Worm (Caenorhabditis elegans) whole organism, L4 larva: ENCODE measurements around the gene wrm-1.
A peak's percentile ranks its signal among the peaks of the same experiment; 100 is the strongest.

Experiments used
- Y105C5A.15 ChIP-seq: fragments of 200-800 bp; sonication (Bioruptor generic); IDR thresholded peaks from 2 replicates; pipeline ENCODE4 v1.3.6; 2022; ENCODE audit warnings: missing genetic modification characterization, missing compliant biosample characterization
- Y48G9A.11 ChIP-seq: fragments of 200-800 bp; sonication (Bioruptor generic); IDR thresholded peaks from 2 replicates; pipeline ENCODE4 v1.3.6; 2022; ENCODE audit warnings: missing genetic modification reagents, missing genetic modification characterization, missing compliant biosample characterization
- aly-2 ChIP-seq: sonication (generic microtip); optimal IDR thresholded peaks from 2 replicates; lab custom pipeline; 2018; ENCODE audit warnings: missing biosample characterization, missing genetic modification characterization
- ceh-20 ChIP-seq: fragments of 200-800 bp; sonication (Bioruptor generic); IDR thresholded peaks from 2 replicates; pipeline ENCODE4 v1.3.6; 2022; ENCODE audit warnings: missing genetic modification reagents, missing genetic modification characterization, missing compliant biosample characterization
- cey-2 ChIP-seq: sonication (generic microtip); optimal IDR thresholded peaks from 3 replicates; lab custom pipeline; 2017; ENCODE audit warnings: missing genetic modification characterization, mild to moderate bottlenecking, missing compliant biosample characterization, antibody characterized with exemption, borderline replicate concordance; ENCODE audit not compliant: insufficient read depth
- daf-16 ChIP-seq, 3 experiments: sonication (generic microtip); optimal IDR thresholded peaks; 2 replicates each; lab custom pipeline; 2016 to 2017; ENCODE audit warnings: missing genetic modification characterization in 3 of 3, missing genetic modification reagents in 3 of 3, mild to moderate bottlenecking in 2 of 3, missing compliant biosample characterization in 2 of 3, missing biosample characterization in 1 of 3, moderate library complexity in 1 of 3
- daf-19 ChIP-seq: fragments of 200-800 bp; sonication (Bioruptor generic); conservative IDR thresholded peaks from 2 replicates; pipeline ENCODE4 v1.3.6; 2022; ENCODE audit warnings: missing genetic modification characterization, missing compliant biosample characterization
- dmd-6 ChIP-seq: fragments of 200-800 bp; sonication (Bioruptor generic); IDR thresholded peaks from 2 replicates; pipeline ENCODE4 v1.3.6; 2022; ENCODE audit warnings: missing genetic modification reagents, missing genetic modification characterization, missing compliant biosample characterization
- dve-1 ChIP-seq: sonication (generic microtip); optimal IDR thresholded peaks from 2 replicates; lab custom pipeline; 2017; ENCODE audit warnings: antibody characterized with exemption, mild to moderate bottlenecking, missing genetic modification characterization, missing compliant biosample characterization; ENCODE audit not compliant: insufficient read depth
- egl-43 ChIP-seq: fragments of 200-800 bp; sonication (Bioruptor generic); IDR thresholded peaks from 2 replicates; pipeline ENCODE4 v1.3.6; 2022; ENCODE audit warnings: missing genetic modification reagents, missing genetic modification characterization, missing compliant biosample characterization
- gei-8 ChIP-seq: fragments of 200-800 bp; sonication (Bioruptor generic); optimal IDR thresholded peaks from 2 replicates; lab custom pipeline; 2018; ENCODE audit warnings: mild to moderate bottlenecking, missing genetic modification characterization, missing compliant biosample characterization
- hlh-11 ChIP-seq: fragments of 200-800 bp; sonication (Bioruptor generic); optimal IDR thresholded peaks from 2 replicates; lab custom pipeline; 2018; ENCODE audit warnings: mild to moderate bottlenecking, missing genetic modification characterization, missing compliant biosample characterization
- lin-15B ChIP-seq: fragments of 150-350 bp; sonication (generic microtip); optimal IDR thresholded peaks from 3 replicates; lab custom pipeline; 2014; ENCODE audit warnings: missing biosample characterization, missing genetic modification characterization
- madf-5 ChIP-seq, 2 experiments: fragments of 200-800 bp; sonication (Bioruptor generic); IDR thresholded peaks; 2 replicates each; pipeline ENCODE4 v1.3.6; 2022; ENCODE audit warnings: missing compliant biosample characterization in 2 of 2, missing genetic modification characterization in 2 of 2
- madf-9 ChIP-seq: fragments of 200-800 bp; sonication (Bioruptor generic); conservative IDR thresholded peaks from 2 replicates; pipeline ENCODE4 v1.3.6; 2022; ENCODE audit warnings: missing genetic modification reagents, missing genetic modification characterization, missing compliant biosample characterization
- mes-2 ChIP-seq: sonication (generic microtip); optimal IDR thresholded peaks from 2 replicates; lab custom pipeline; 2016; ENCODE audit warnings: missing genotype, mild to moderate bottlenecking, missing genetic modification characterization, missing compliant biosample characterization; ENCODE audit not compliant: poor library complexity, severe bottlenecking
- mxl-3 ChIP-seq: fragments of 200-800 bp; sonication (Bioruptor generic); optimal IDR thresholded peaks from 2 replicates; lab custom pipeline; 2018; ENCODE audit warnings: mild to moderate bottlenecking, missing genetic modification characterization, missing compliant biosample characterization
- nhr-77 ChIP-seq: fragments of 150-350 bp; optimal IDR thresholded peaks from 2 replicates; lab custom pipeline; 2014; ENCODE audit warnings: missing biosample characterization, missing genetic modification characterization
- pha-4 ChIP-seq, 2 experiments: fragments of 150-350 bp in 1 of 2; fragments of 200-800 bp in 1 of 2; sonication (Bioruptor generic) in 1 of 2; IDR thresholded peaks in 1 of 2; optimal IDR thresholded peaks in 1 of 2; 2 replicates each; pipeline versions ENCODE4 v1.3.6 to Lab custom; 2014 to 2022; ENCODE audit warnings: missing genetic modification characterization in 2 of 2, missing genetic modification reagents in 2 of 2, missing biosample characterization in 1 of 2, missing compliant biosample characterization in 1 of 2
- snpc-1.2 ChIP-seq: fragments of 200-800 bp; sonication (Bioruptor generic); IDR thresholded peaks from 2 replicates; pipeline ENCODE4 v1.3.6; 2022; ENCODE audit warnings: missing genetic modification reagents, missing genetic modification characterization, missing compliant biosample characterization
- unc-62 ChIP-seq, 3 experiments: fragments of 150-350 bp in 1 of 3; sonication (generic microtip); optimal IDR thresholded peaks in 2 of 3; peaks in 1 of 3; 1 replicate in 1 of 3; 2 replicates in 2 of 3; lab custom pipeline; 2014 to 2017; ENCODE audit warnings: missing biosample characterization in 3 of 3, missing genetic modification characterization in 3 of 3, missing genetic modification reagents in 3 of 3, missing genotype in 1 of 3
- vab-7 ChIP-seq: fragments of 200-800 bp; sonication (Bioruptor generic); IDR thresholded peaks from 2 replicates; pipeline ENCODE4 v1.3.6; 2022; ENCODE audit warnings: missing genetic modification reagents, missing genetic modification characterization, missing compliant biosample characterization
- zip-11 ChIP-seq: fragments of 200-800 bp; sonication (Bioruptor generic); IDR thresholded peaks from 2 replicates; pipeline ENCODE4 v1.3.6; 2022; ENCODE audit warnings: missing genetic modification characterization, missing compliant biosample characterization
- ztf-7 ChIP-seq: fragments of 150-350 bp; optimal IDR thresholded peaks from 2 replicates; lab custom pipeline; 2014; ENCODE audit warnings: missing biosample characterization, missing genetic modification characterization

Gene wrm-1

ce11 chrIII:5769726-5770235 is 47.1 kb downstream of the wrm-1 start, which contains the start of gene cutl-23 (continued):
- TF ChIP-seq hlh-11 (tag; lab: Kevin White, UChicago) (peak; percentile 19), madf-5 (GFP tag; IDR thresholded peaks at IDR 0.05; lab: Robert Waterston, UW) (peak in 1 of 2 experiments; percentile 60; a peak in 1 of 4 replicates), madf-9 (GFP tag; lab: Robert Waterston, UW) (peak; percentile 68), mes-2 (peak; percentile 77), daf-16 (GFP tag; optimal IDR thresholded peaks at IDR 0.05; lab: Kevin White, UChicago) (peak in 1 of 2 experiments; percentile 34), daf-16 (tag; optimal IDR thresholded peaks at IDR 0.05; lab: Kevin White, UChicago) (no peak), daf-19 (peak; percentile 58; the same call in 1 of the 2 replicates), dmd-6 (GFP tag; lab: Robert Waterston, UW) (peak; percentile 24; the same call in 1 of the 2 replicates), Y48G9A.11 (GFP tag; lab: Robert Waterston, UW) (peak; percentile 77), gei-8 (GFP tag; lab: Kevin White, UChicago) (no peak), nhr-77 (tag; lab: Kevin White, UChicago) (no peak), aly-2 (tag; lab: Kevin White, UChicago) (no peak), egl-43 (GFP tag; lab: Robert Waterston, UW) (peak; percentile 85), zip-11 (GFP tag; lab: Robert Waterston, UW) (no peak), snpc-1.2 (GFP tag; lab: Robert Waterston, UW) (peak; percentile 65), vab-7 (GFP tag; lab: Robert Waterston, UW) (peak; percentile 86), ztf-7 (tag; lab: Kevin White, UChicago) (no peak), pha-4 (GFP tag; IDR thresholded peaks at IDR 0.05; lab: Robert Waterston, UW) (peak; percentile 83; the same call in 1 of the 2 replicates), pha-4 (tag; optimal IDR thresholded peaks at IDR 0.05; lab: Kevin White, UChicago) (no peak), cey-2 (no peak), unc-62 (GFP tag; optimal IDR thresholded peaks at IDR 0.05 in 1 of 2; lab: Kevin White, UChicago) (no peak), unc-62 (tag; optimal IDR thresholded peaks at IDR 0.05; lab: Kevin White, UChicago) (no peak), dve-1 (no peak), ceh-20 (0 out of 2 replicates have a peak, but pooled peaks have one; percentile 30), mxl-3 (GFP tag; lab: Kevin White, UChicago) (peak; percentile 51), lin-15B (tag; lab: Kevin White, UChicago) (no peak), Y105C5A.15 (GFP tag; lab: Robert Waterston, UW) (0 out of 2 replicates have a peak, but pooled peaks have one; percentile 54)
- TF ChIP-seq, all 104 proteins: peak for 32
